Worm (Caenorhabditis elegans): ENCODE data around the gene C15H11.10.

DNA sequence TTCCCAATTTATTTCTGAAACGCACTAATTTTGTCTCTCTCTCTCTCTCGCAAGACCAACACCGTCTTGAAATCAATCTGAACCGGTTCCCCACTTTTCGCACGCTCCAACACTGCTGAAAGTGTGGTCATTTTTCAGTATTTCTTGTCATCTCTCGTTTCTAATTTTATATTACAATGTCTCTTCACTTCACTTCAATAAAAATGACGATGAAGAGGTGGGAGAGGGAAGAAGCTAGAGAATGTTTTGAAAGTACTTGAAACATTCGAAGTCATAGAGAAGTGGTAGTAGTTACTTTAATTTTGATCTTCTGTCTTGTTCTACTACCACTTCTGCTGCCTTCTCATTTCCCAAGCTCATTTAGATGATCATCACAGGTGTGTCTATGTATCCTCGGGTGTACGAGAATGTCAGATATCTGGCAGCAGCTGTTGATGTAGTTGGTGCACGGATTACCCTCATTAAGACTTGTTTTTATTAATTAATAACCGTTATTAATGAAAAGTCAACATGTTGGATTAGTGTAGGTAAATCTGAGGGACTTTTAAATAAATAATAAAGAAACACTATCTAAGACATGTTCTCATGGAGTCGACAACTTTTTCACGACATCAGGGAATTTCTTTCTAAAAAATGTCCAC lies 46.3 kb downstream of the C15H11.10 start:
- TF ChIP-seq flt-1 (GFP tag; IDR thresholded peaks at IDR 0.05) (no peak), ztf-29 (GFP tag; IDR thresholded peaks at IDR 0.05) (no peak), med-1 (GFP tag; optimal IDR thresholded peaks at IDR 0.05; ENCODE audit: insufficient read depth) (no peak), cog-1 (tag; optimal IDR thresholded peaks at IDR 0.05) (no peak), ztf-23 (GFP tag; IDR thresholded peaks at IDR 0.05) (no peak), klf-2 (GFP tag; conservative IDR thresholded peaks at IDR 0.05) (no peak), tab-1 (GFP tag; IDR thresholded peaks at IDR 0.05) (no peak), T22C8.4 (GFP tag; IDR thresholded peaks at IDR 0.05) (no peak), ref-1 (GFP tag; conservative IDR thresholded peaks at IDR 0.05) (no peak)

All from whole organism, midembryonic.